Worm (Caenorhabditis elegans) whole organism, early embryonic: ENCODE data around the gene sel-8.

Experiments
- aly-1 ChIP-seq: sonication (generic microtip); optimal IDR thresholded peaks from 2 replicates; lab custom pipeline; 2016; ENCODE audit warnings: missing genetic modification characterization, missing compliant biosample characterization
- ama-1 ChIP-seq: fragments of 150-350 bp; optimal IDR thresholded peaks from 2 replicates; lab custom pipeline; 2014
- ceh-13 ChIP-seq: fragments of 200-800 bp; sonication (Bioruptor generic); optimal IDR thresholded peaks from 2 replicates; lab custom pipeline; 2018; ENCODE audit warnings: mild to moderate bottlenecking, missing genetic modification characterization, missing compliant biosample characterization
- flt-1 ChIP-seq: fragments of 200-800 bp; sonication (Bioruptor generic); IDR thresholded peaks from 2 replicates; pipeline ENCODE4 v1.3.6; 2022; ENCODE audit warnings: missing genetic modification characterization, missing compliant biosample characterization

DNA sequence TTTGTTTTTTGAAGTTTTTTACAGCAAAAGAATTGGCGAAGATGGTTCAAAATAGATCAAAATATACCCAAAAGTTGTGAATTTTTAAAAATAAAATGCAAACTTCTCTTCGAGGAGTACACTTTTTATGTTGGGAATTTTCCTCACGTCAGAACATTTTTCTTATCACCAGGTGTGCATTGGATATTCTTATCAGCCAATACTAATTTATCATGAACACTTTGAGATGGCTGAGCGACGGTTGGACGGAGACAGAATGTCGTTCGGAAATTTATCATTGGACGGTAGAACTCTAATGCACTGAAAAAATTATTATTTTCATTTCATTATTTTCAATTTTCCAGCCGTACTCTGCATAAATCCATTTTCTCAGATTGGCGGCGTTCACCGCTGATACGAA lies 22.4 kb upstream of the sel-8 start:
- no peak for TF ChIP-seq flt-1
- no peak for TF ChIP-seq ceh-13 (GFP tag; lab: Kevin White, UChicago)
- no peak for TF ChIP-seq ama-1 (lab: Kevin White, UChicago)
- no peak for TF ChIP-seq aly-1 (tag; lab: Kevin White, UChicago)
